Worm (Caenorhabditis elegans): ENCODE data around the gene pup-2.

The pup-2 gene

ce11 chrIII:5172470-5172869 is 13.2 kb upstream of the pup-2 start, which contains the start of gene K10D2.5 (continued):
- TF ChIP-seq nhr-12 (tag; optimal IDR thresholded peaks at IDR 0.05) (no peak), alr-1 (tag; optimal IDR thresholded peaks at IDR 0.05) (no peak), elt-1 (tag; optimal IDR thresholded peaks at IDR 0.05) (no peak), mbf-1 (tag; optimal IDR thresholded peaks at IDR 0.05) (no peak), C34F6.9 (tag; optimal IDR thresholded peaks at IDR 0.05) (peak; percentile 94), crh-2 (tag; optimal IDR thresholded peaks at IDR 0.05) (peak; percentile 89), ZK546.5 (tag; optimal IDR thresholded peaks at IDR 0.05) (no peak), sem-4 (tag; optimal IDR thresholded peaks at IDR 0.05) (peak; percentile 44), aly-2 (tag; optimal IDR thresholded peaks at IDR 0.05) (no peak), ceh-16 (tag; optimal IDR thresholded peaks at IDR 0.05) (peak; percentile 33), ztf-1 (GFP tag; conservative IDR thresholded peaks at IDR 0.05) (0 out of 2 replicates have a peak, but pooled peaks have one; percentile 89), nhr-237 (tag; optimal IDR thresholded peaks at IDR 0.05) (no peak), mdl-1 (tag; optimal IDR thresholded peaks at IDR 0.05) (peak in 1 of 2 experiments; percentile 22), ceh-82 (tag; optimal IDR thresholded peaks at IDR 0.05) (peak; percentile 74), unc-39 (tag; optimal IDR thresholded peaks at IDR 0.05) (no peak)

- TF ChIP-seq lin-11 (tag; optimal IDR thresholded peaks at IDR 0.05) = no peak
- no peak for TF ChIP-seq ceh-82 (tag; optimal IDR thresholded peaks at IDR 0.05)
- no peak for TF ChIP-seq peb-1 (tag; optimal IDR thresholded peaks at IDR 0.05)
- TF ChIP-seq mab-5 (tag; optimal IDR thresholded peaks at IDR 0.05) = no peak
- TF ChIP-seq unc-39 (tag; optimal IDR thresholded peaks at IDR 0.05) = no peak
- no peak for TF ChIP-seq zag-1 (tag; optimal IDR thresholded peaks at IDR 0.05)
- no peak for TF ChIP-seq alr-1 (tag; optimal IDR thresholded peaks at IDR 0.05)
- no peak for TF ChIP-seq lin-39 (tag; optimal IDR thresholded peaks at IDR 0.05)
- no peak for TF ChIP-seq crh-2 (tag; optimal IDR thresholded peaks at IDR 0.05)
- TF ChIP-seq lsy-2 (tag; optimal IDR thresholded peaks at IDR 0.05) = no peak
- TF ChIP-seq egl-27 (tag; optimal IDR thresholded peaks at IDR 0.05) = no peak
These were observed 12.6 kb upstream of the pup-2 start, which contains the start of gene emb-1 for ce11 chrIII:5173139-5173538. TSS of gene emb-1 (plus strand) at chrIII:5173439.

ce11 chrIII:5173622-5174021 is 12.1 kb upstream of the pup-2 start, which contains the start of gene cid-1:
TSS of gene cid-1 (plus strand) at chrIII:5173922.
- TF ChIP-seq sma-3 (GFP tag; optimal IDR thresholded peaks at IDR 0.05) (no peak), fos-1 (tag; optimal IDR thresholded peaks at IDR 0.05) (no peak), ceh-16 (tag; optimal IDR thresholded peaks at IDR 0.05) (no peak), sma-9 (GFP tag; optimal IDR thresholded peaks at IDR 0.05) (no peak), sma-9 (tag; optimal IDR thresholded peaks at IDR 0.05) (no peak), mab-5 (tag; optimal IDR thresholded peaks at IDR 0.05) (no peak), Y55F3AM.14 (GFP tag; optimal IDR thresholded peaks at IDR 0.05) (no peak), nhr-12 (tag; optimal IDR thresholded peaks at IDR 0.05) (no peak), peb-1 (tag; optimal IDR thresholded peaks at IDR 0.05) (no peak), lsy-2 (tag; optimal IDR thresholded peaks at IDR 0.05) (no peak), aly-2 (tag; optimal IDR thresholded peaks at IDR 0.05) (no peak), F13H6.1 (tag; optimal IDR thresholded peaks at IDR 0.05) (no peak), ztf-11 (tag; optimal IDR thresholded peaks at IDR 0.05) (no peak), mdl-1 (tag; optimal IDR thresholded peaks at IDR 0.05) (no peak), ZK546.5 (tag; optimal IDR thresholded peaks at IDR 0.05) (no peak), nhr-6 (tag; optimal IDR thresholded peaks at IDR 0.05) (no peak), ztf-1 (GFP tag; conservative IDR thresholded peaks at IDR 0.05) (no peak), nhr-77 (tag; optimal IDR thresholded peaks at IDR 0.05) (no peak)

- TF ChIP-seq sem-4 (tag; optimal IDR thresholded peaks at IDR 0.05) (no peak), zag-1 (tag; optimal IDR thresholded peaks at IDR 0.05) (no peak), lin-39 (tag; optimal IDR thresholded peaks at IDR 0.05) (no peak), F13H6.1 (tag; optimal IDR thresholded peaks at IDR 0.05) (no peak), nhr-77 (tag; optimal IDR thresholded peaks at IDR 0.05) (no peak)
These were observed 6.6 kb upstream of the pup-2 start for ce11 chrIII:5179166-5179565.

- TF ChIP-seq alr-1 (tag; optimal IDR thresholded peaks at IDR 0.05) (no peak), nhr-129 (tag; optimal IDR thresholded peaks at IDR 0.05) (peak; percentile 33), fos-1 (tag; optimal IDR thresholded peaks at IDR 0.05) (peak; percentile 51)
These were observed 5.1 kb upstream of the pup-2 start for ce11 chrIII:5180588-5180987.

- TF ChIP-seq fos-1 (tag; optimal IDR thresholded peaks at IDR 0.05) (peak; percentile 22), lsy-2 (tag; optimal IDR thresholded peaks at IDR 0.05) (no peak), nhr-129 (tag; optimal IDR thresholded peaks at IDR 0.05) (peak; percentile 42)
These were observed 4.5 kb upstream of the pup-2 start for ce11 chrIII:5181217-5181616.

Measured in whole organism, L2 larva.